Worm (Caenorhabditis elegans) whole organism, L4 larva: Measurements from ENCODE around the gene Y54G2A.28.

Source experiments
- T20F7.1 ChIP-seq: fragments of 200-800 bp; sonication (Bioruptor generic); optimal IDR thresholded peaks from 2 replicates; lab custom pipeline; 2018; ENCODE audit warnings: mild to moderate bottlenecking, missing genetic modification characterization, missing compliant biosample characterization
- Y48G9A.11 ChIP-seq: fragments of 200-800 bp; sonication (Bioruptor generic); IDR thresholded peaks from 2 replicates; pipeline ENCODE4 v1.3.6; 2022; ENCODE audit warnings: missing genetic modification reagents, missing genetic modification characterization, missing compliant biosample characterization
- aha-1 ChIP-seq: fragments of 150-350 bp; peaks from one replicate; lab custom pipeline; 2014; ENCODE audit warnings: missing biosample characterization, missing genetic modification characterization
- arid-1 ChIP-seq: fragments of 200-800 bp; sonication (Bioruptor generic); conservative IDR thresholded peaks from 2 replicates; pipeline ENCODE4 v1.3.6; 2022; ENCODE audit warnings: missing genetic modification reagents, missing genetic modification characterization, missing compliant biosample characterization
- ceh-32 ChIP-seq: sonication (generic microtip); optimal IDR thresholded peaks from 2 replicates; lab custom pipeline; 2016; ENCODE audit warnings: mild to moderate bottlenecking, missing genetic modification characterization, missing compliant biosample characterization; ENCODE audit not compliant: poor library complexity
- ceh-82 ChIP-seq: sonication (generic microtip); optimal IDR thresholded peaks from 2 replicates; lab custom pipeline; 2017; ENCODE audit warnings: missing biosample characterization, missing genetic modification characterization
- daf-19 ChIP-seq: fragments of 200-800 bp; sonication (Bioruptor generic); conservative IDR thresholded peaks from 2 replicates; pipeline ENCODE4 v1.3.6; 2022; ENCODE audit warnings: missing genetic modification characterization, missing compliant biosample characterization
- dve-1 ChIP-seq: sonication (generic microtip); optimal IDR thresholded peaks from 2 replicates; lab custom pipeline; 2017; ENCODE audit warnings: antibody characterized with exemption, mild to moderate bottlenecking, missing genetic modification characterization, missing compliant biosample characterization; ENCODE audit not compliant: insufficient read depth
- egl-27 ChIP-seq: sonication (generic microtip); optimal IDR thresholded peaks from 3 replicates; lab custom pipeline; 2017; ENCODE audit warnings: missing biosample characterization, missing genetic modification reagents, missing genetic modification characterization
- fkh-10 ChIP-seq: fragments of 150-350 bp; optimal IDR thresholded peaks from 2 replicates; lab custom pipeline; 2014; ENCODE audit warnings: missing biosample characterization, missing genetic modification reagents, missing genetic modification characterization
- lim-7 ChIP-seq: fragments of 200-800 bp; sonication (Bioruptor generic); IDR thresholded peaks from 2 replicates; pipeline ENCODE4 v1.3.6; 2022; ENCODE audit warnings: missing genetic modification characterization, missing compliant biosample characterization
- lir-3 ChIP-seq: sonication (generic microtip); optimal IDR thresholded peaks from 2 replicates; lab custom pipeline; 2016; ENCODE audit warnings: mild to moderate bottlenecking, missing genetic modification characterization, missing compliant biosample characterization
- lsy-2 ChIP-seq, 2 experiments: fragments of 150-350 bp in 1 of 2; sonication (generic microtip) in 1 of 2; optimal IDR thresholded peaks; 2 replicates each; lab custom pipeline; 2014 to 2017; ENCODE audit warnings: missing biosample characterization in 2 of 2, missing genetic modification characterization in 2 of 2
- mxl-3 ChIP-seq: fragments of 200-800 bp; sonication (Bioruptor generic); optimal IDR thresholded peaks from 2 replicates; lab custom pipeline; 2018; ENCODE audit warnings: mild to moderate bottlenecking, missing genetic modification characterization, missing compliant biosample characterization
- nhr-10 ChIP-seq: fragments of 150-350 bp; optimal IDR thresholded peaks from 2 replicates; lab custom pipeline; 2014; ENCODE audit warnings: missing biosample characterization, missing genetic modification characterization
- nhr-76 ChIP-seq: fragments of 150-350 bp; optimal IDR thresholded peaks from 2 replicates; lab custom pipeline; 2014; ENCODE audit warnings: missing biosample characterization, missing genetic modification characterization
- set-16 ChIP-seq: fragments of 200-800 bp; sonication (Bioruptor generic); IDR thresholded peaks from 2 replicates; pipeline ENCODE4 v1.3.6; 2022; ENCODE audit warnings: missing genetic modification reagents, missing genetic modification characterization, missing compliant biosample characterization
- spr-3 ChIP-seq: fragments of 200-800 bp; sonication (Bioruptor generic); optimal IDR thresholded peaks from 2 replicates; lab custom pipeline; 2018; ENCODE audit warnings: mild to moderate bottlenecking, missing genetic modification characterization, missing compliant biosample characterization
- unc-62 ChIP-seq, 3 experiments: fragments of 150-350 bp in 1 of 3; sonication (generic microtip); optimal IDR thresholded peaks in 2 of 3; peaks in 1 of 3; 1 replicate in 1 of 3; 2 replicates in 2 of 3; lab custom pipeline; 2014 to 2017; ENCODE audit warnings: missing biosample characterization in 3 of 3, missing genetic modification characterization in 3 of 3, missing genetic modification reagents in 3 of 3, missing genotype in 1 of 3
- ztf-11 ChIP-seq: fragments of 150-350 bp; optimal IDR thresholded peaks from 2 replicates; lab custom pipeline; 2014; ENCODE audit warnings: missing biosample characterization, missing genetic modification characterization

Y54G2A.28 gene

ce11 chrIV:2960242-2960641 lies 52.0 kb downstream of the Y54G2A.28 start:
- no peak for TF ChIP-seq mxl-3
- TF ChIP-seq nhr-10 (tag; lab: Kevin White, UChicago), result no peak
- peak; percentile 86 for TF ChIP-seq set-16 (GFP tag; lab: Robert Waterston, UW)
- no peak for TF ChIP-seq T20F7.1 (GFP tag; lab: Kevin White, UChicago)
- no peak for TF ChIP-seq ztf-11 (tag; lab: Kevin White, UChicago)
- TF ChIP-seq daf-19 (GFP tag; lab: Robert Waterston, UW), result no peak
- TF ChIP-seq lsy-2 (tag; optimal IDR thresholded peaks at IDR 0.05; lab: Kevin White, UChicago), result no peak
- no peak for TF ChIP-seq ceh-32 (tag; lab: Kevin White, UChicago)
- TF ChIP-seq unc-62 (GFP tag; optimal IDR thresholded peaks at IDR 0.05 in 1 of 2; lab: Kevin White, UChicago), result peak in 1 of 2 experiments; percentile 29
- no peak for TF ChIP-seq unc-62 (tag; optimal IDR thresholded peaks at IDR 0.05; lab: Kevin White, UChicago)
- TF ChIP-seq nhr-76 (tag; lab: Kevin White, UChicago), result no peak
- TF ChIP-seq dve-1 (tag; lab: Kevin White, UChicago), result no peak
- TF ChIP-seq, all 104 proteins: peak for 2

- TF ChIP-seq ceh-82 (tag; lab: Kevin White, UChicago) (no peak), aha-1 (peak; percentile 63), spr-3 (no peak), egl-27 (tag; lab: Kevin White, UChicago) (no peak), lim-7 (GFP tag; lab: Robert Waterston, UW) (no peak), Y48G9A.11 (GFP tag; lab: Robert Waterston, UW) (no peak), lir-3 (tag; lab: Kevin White, UChicago) (no peak), fkh-10 (no peak), arid-1 (GFP tag; lab: Robert Waterston, UW) (no peak)
- TF ChIP-seq, all 104 proteins: peak for 1
These were observed 52.4 kb downstream of the Y54G2A.28 start, which contains the start of gene ser-6 for ce11 chrIV:2959798-2960197. ser-6 (plus strand) TSS chrIV:2960098.
